Worm (Caenorhabditis elegans): ENCODE data around the gene W07G4.8.

The W07G4.8 gene

DNA sequence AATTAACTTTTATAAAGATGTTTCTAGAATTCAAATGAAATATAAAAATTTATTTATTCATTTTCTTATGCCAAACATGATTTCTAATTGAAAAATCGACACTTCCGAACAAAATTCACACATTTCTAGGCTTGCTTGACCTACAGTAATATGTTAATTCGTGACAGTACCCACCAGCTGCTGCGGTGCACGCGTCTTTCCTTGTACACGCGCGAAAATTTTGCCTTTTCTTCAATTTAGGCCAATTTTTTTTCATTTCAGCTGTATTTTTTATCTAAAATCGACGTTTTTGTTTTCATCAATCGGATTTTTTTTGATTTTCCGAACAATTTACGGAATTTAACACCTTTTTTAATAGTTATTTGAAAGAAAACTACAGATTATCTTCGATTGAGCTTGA lies 49.3 kb downstream of the W07G4.8 start:
- TF ChIP-seq unc-62 (GFP tag; optimal IDR thresholded peaks at IDR 0.05), result no peak

DNA sequence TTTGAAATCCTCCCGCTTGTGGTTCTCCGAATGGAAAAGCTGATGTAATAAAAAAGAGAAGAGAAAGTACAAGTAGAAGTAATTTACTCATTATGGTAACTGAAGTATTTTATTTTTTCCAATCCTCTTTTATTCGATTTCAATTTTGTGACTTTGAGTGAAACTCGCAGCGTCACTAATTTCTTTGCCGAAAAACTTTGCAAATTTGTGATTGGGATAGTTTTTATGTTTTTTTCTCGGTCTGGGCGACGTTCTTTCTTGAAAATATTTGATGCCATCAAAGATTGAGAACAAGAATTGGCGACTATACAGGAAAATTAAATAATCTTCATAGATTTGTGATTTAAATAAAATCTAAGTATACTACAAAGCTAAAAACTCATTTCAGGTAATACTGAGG lies 49.8 kb downstream of the W07G4.8 start, which contains the start of gene far-4:
far-4 (minus strand) TSS at position 101 of the 400 bp plus-strand sequence.
- TF ChIP-seq unc-62 (GFP tag; optimal IDR thresholded peaks at IDR 0.05), result no peak
